Fruit fly (Drosophila melanogaster) whole organism, embryonic: ENCODE results near the gene CG9184.

Source experiments
- CG10209 ChIP-seq: fragments of 200-800 bp; sonication (Bioruptor generic); optimal IDR thresholded peaks from 3 replicates; lab custom pipeline; 2017; ENCODE audit warnings: missing biosample characterization, mild to moderate bottlenecking, missing genetic modification characterization, missing genetic modification reagents
- CG10543 ChIP-seq: fragments of 200-800 bp; sonication (Bioruptor generic); optimal IDR thresholded peaks from 3 replicates; lab custom pipeline; 2017; ENCODE audit warnings: missing biosample characterization, mild to moderate bottlenecking, missing genetic modification characterization, moderate library complexity
- CG12155 ChIP-seq: fragments of 200-800 bp; sonication (Bioruptor generic); optimal IDR thresholded peaks from 3 replicates; lab custom pipeline; 2016; ENCODE audit warnings: missing biosample characterization, missing genetic modification characterization
- CG12299 ChIP-seq: fragments of 200-800 bp; sonication (Bioruptor generic); optimal IDR thresholded peaks from 2 replicates; lab custom pipeline; 2018; ENCODE audit warnings: missing biosample characterization, mild to moderate bottlenecking, missing genetic modification characterization
- CG12769 ChIP-seq: fragments of 200-800 bp; sonication (Bioruptor generic); optimal IDR thresholded peaks from 2 replicates; lab custom pipeline; 2019; ENCODE audit warnings: missing biosample characterization, mild to moderate bottlenecking, missing genetic modification characterization, moderate library complexity
- CG14441 ChIP-seq: fragments of 200-800 bp; sonication (Bioruptor generic); IDR thresholded peaks from 2 replicates; pipeline ENCODE4 v1.3.6; 2022; ENCODE audit warnings: missing biosample characterization, missing genetic modification characterization
- CG15601 ChIP-seq: fragments of 200-800 bp; sonication (Bioruptor generic); optimal IDR thresholded peaks from 3 replicates; lab custom pipeline; 2019; ENCODE audit warnings: missing biosample characterization, mild to moderate bottlenecking, missing genetic modification characterization, moderate library complexity
- CG17361 ChIP-seq: fragments of 200-800 bp; sonication (Bioruptor generic); IDR thresholded peaks from 3 replicates; pipeline ENCODE4 v1.3.6; 2022; ENCODE audit warnings: missing biosample characterization, missing genetic modification characterization
- CG17385 ChIP-seq: fragments of 200-800 bp; sonication (Bioruptor generic); optimal IDR thresholded peaks from 3 replicates; lab custom pipeline; 2018; ENCODE audit warnings: missing biosample characterization, mild to moderate bottlenecking, missing genetic modification characterization
- CG17802 ChIP-seq: fragments of 200-800 bp; sonication (Bioruptor generic); optimal IDR thresholded peaks from 2 replicates; lab custom pipeline; 2018; ENCODE audit warnings: missing biosample characterization, mild to moderate bottlenecking, missing genetic modification characterization, moderate library complexity
- CG2712 ChIP-seq: fragments of 200-800 bp; optimal IDR thresholded peaks from 3 replicates; lab custom pipeline; 2019; ENCODE audit warnings: missing biosample characterization, mild to moderate bottlenecking, missing genetic modification characterization, moderate library complexity
- CG31441 ChIP-seq: fragments of 200-800 bp; sonication (Bioruptor generic); IDR thresholded peaks from 2 replicates; pipeline ENCODE4 v1.3.6; 2022; ENCODE audit warnings: missing biosample characterization, missing genetic modification characterization
- CG32532 ChIP-seq: fragments of 200-800 bp; sonication (Bioruptor generic); IDR thresholded peaks from 2 replicates; pipeline ENCODE4 v1.3.6; 2022; ENCODE audit warnings: missing biosample characterization, missing genetic modification characterization
- CG7357 ChIP-seq: fragments of 200-800 bp; sonication (Bioruptor generic); IDR thresholded peaks from 3 replicates; pipeline ENCODE4 v1.3.6; 2022; ENCODE audit warnings: missing biosample characterization, missing genetic modification characterization
- CG7839 ChIP-seq: fragments of 200-800 bp; sonication (Bioruptor generic); optimal IDR thresholded peaks from 3 replicates; lab custom pipeline; 2018; ENCODE audit warnings: missing biosample characterization, mild to moderate bottlenecking, missing genetic modification characterization, moderate library complexity
- CG8089 ChIP-seq: fragments of 200-800 bp; sonication (Bioruptor generic); optimal IDR thresholded peaks from 3 replicates; lab custom pipeline; 2016; ENCODE audit warnings: missing biosample characterization, missing genetic modification characterization
- CG9215 ChIP-seq: fragments of 200-800 bp; sonication (Bioruptor generic); IDR thresholded peaks from 2 replicates; pipeline ENCODE4 v1.3.6; 2022; ENCODE audit warnings: missing biosample characterization, missing genetic modification characterization
- CG9797 ChIP-seq: fragments of 200-800 bp; sonication (Bioruptor generic); optimal IDR thresholded peaks from 3 replicates; lab custom pipeline; 2018; ENCODE audit warnings: missing biosample characterization, mild to moderate bottlenecking, missing genetic modification characterization
- Dip2 ChIP-seq: fragments of 200-800 bp; sonication (Bioruptor generic); IDR thresholded peaks from 2 replicates; pipeline ENCODE4 v1.3.6; 2022; ENCODE audit warnings: missing biosample characterization, missing genetic modification characterization
- E2f1 ChIP-seq: fragments of 200-800 bp; sonication (Bioruptor generic); IDR thresholded peaks from 2 replicates; pipeline ENCODE4 v1.3.6; 2022; ENCODE audit warnings: missing biosample characterization, missing genetic modification characterization
- E2f2 ChIP-seq: fragments of 200-800 bp; sonication (Bioruptor generic); IDR thresholded peaks from 2 replicates; pipeline ENCODE4 v1.3.6; 2022; ENCODE audit warnings: missing biosample characterization, missing genetic modification characterization
- Fer2 ChIP-seq: fragments of 200-800 bp; sonication (Bioruptor generic); optimal IDR thresholded peaks from 2 replicates; lab custom pipeline; 2018; ENCODE audit warnings: missing biosample characterization, mild to moderate bottlenecking, missing genetic modification characterization, moderate library complexity
- Fer3 ChIP-seq: fragments of 200-800 bp; sonication (Bioruptor generic); optimal IDR thresholded peaks from 2 replicates; lab custom pipeline; 2018; ENCODE audit warnings: missing biosample characterization, mild to moderate bottlenecking, missing genetic modification characterization, moderate library complexity
- Gsc ChIP-seq: fragments of 200-800 bp; sonication (Bioruptor generic); IDR thresholded peaks from 2 replicates; pipeline ENCODE4 v1.3.6; 2022; ENCODE audit warnings: missing biosample characterization, missing genetic modification characterization
- Hr51 ChIP-seq, 2 experiments: fragments of 200-800 bp; sonication (Bioruptor generic); optimal IDR thresholded peaks; 2 replicates in 1 of 2; 3 replicates in 1 of 2; lab custom pipeline; 2016 to 2018; ENCODE audit warnings: missing biosample characterization in 2 of 2, missing genetic modification characterization in 2 of 2, mild to moderate bottlenecking in 1 of 2, moderate library complexity in 1 of 2
- Kr ChIP-seq: fragments of 200-800 bp; sonication (Bioruptor generic); optimal IDR thresholded peaks from 2 replicates; lab custom pipeline; 2017; ENCODE audit warnings: missing biosample characterization, mild to moderate bottlenecking, missing genetic modification characterization
- Mes4 ChIP-seq: fragments of 200-800 bp; sonication (Bioruptor generic); optimal IDR thresholded peaks from 2 replicates; lab custom pipeline; 2016; ENCODE audit warnings: missing biosample characterization, missing genetic modification characterization
- Oaz ChIP-seq: fragments of 200-800 bp; sonication (Bioruptor generic); IDR thresholded peaks from 2 replicates; pipeline ENCODE4 v1.3.6; 2022; ENCODE audit warnings: missing biosample characterization, missing genetic modification characterization
- PHDP ChIP-seq: fragments of 200-800 bp; sonication (Bioruptor generic); optimal IDR thresholded peaks from 3 replicates; lab custom pipeline; 2018; ENCODE audit warnings: missing biosample characterization, mild to moderate bottlenecking, missing genetic modification characterization, moderate library complexity
- Ptx1 ChIP-seq: fragments of 200-800 bp; sonication (Bioruptor generic); IDR thresholded peaks from 2 replicates; pipeline ENCODE4 v1.3.6; 2022; ENCODE audit warnings: missing biosample characterization, missing genetic modification characterization
- Stat92E ChIP-seq, 3 experiments: fragments of >200 bp in 2 of 3; fragments of 200-800 bp in 1 of 3; sonication (Bioruptor generic) in 1 of 3; optimal IDR thresholded peaks; 2 replicates each; lab custom pipeline; 2017 to 2019; ENCODE audit warnings: missing biosample characterization in 3 of 3, missing genetic modification characterization in 3 of 3, mild to moderate bottlenecking in 1 of 3, moderate library complexity in 1 of 3
- Xbp1 ChIP-seq: fragments of 200-800 bp; sonication (Bioruptor generic); optimal IDR thresholded peaks from 3 replicates; lab custom pipeline; 2016; ENCODE audit warnings: missing biosample characterization, mild to moderate bottlenecking, missing genetic modification characterization
- ap ChIP-seq: fragments of 200-800 bp; sonication (Bioruptor generic); IDR thresholded peaks from 2 replicates; pipeline ENCODE4 v1.3.6; 2022; ENCODE audit warnings: missing biosample characterization, missing genetic modification characterization
- cas ChIP-seq: fragments of 200-800 bp; sonication (Bioruptor generic); IDR thresholded peaks from 2 replicates; pipeline ENCODE4 v1.3.6; 2022; ENCODE audit warnings: missing biosample characterization, missing genetic modification characterization
- danr ChIP-seq: fragments of 200-800 bp; sonication (Bioruptor generic); IDR thresholded peaks from 2 replicates; pipeline ENCODE4 v1.3.6; 2022; ENCODE audit warnings: missing biosample characterization, missing genetic modification characterization
- dysf ChIP-seq: fragments of 200-800 bp; sonication (Bioruptor generic); IDR thresholded peaks from 3 replicates; pipeline ENCODE4 v1.3.6; 2022; ENCODE audit warnings: missing biosample characterization, missing genetic modification characterization
- ems ChIP-seq: fragments of 200-800 bp; sonication (Bioruptor generic); optimal IDR thresholded peaks from 3 replicates; lab custom pipeline; 2016; ENCODE audit warnings: missing biosample characterization, missing genetic modification characterization
- eyg ChIP-seq: fragments of 200-800 bp; sonication (Bioruptor generic); optimal IDR thresholded peaks from 3 replicates; lab custom pipeline; 2016; ENCODE audit warnings: missing biosample characterization, missing genetic modification characterization
- gce ChIP-seq: fragments of 200-800 bp; sonication (Bioruptor generic); IDR thresholded peaks from 3 replicates; pipeline ENCODE4 v1.3.6; 2022; ENCODE audit warnings: missing biosample characterization, missing genetic modification characterization
- ken ChIP-seq: fragments of 200-800 bp; sonication (Bioruptor generic); IDR thresholded peaks from 3 replicates; pipeline ENCODE4 v1.3.6; 2022; ENCODE audit warnings: missing biosample characterization, missing genetic modification characterization
- lilli ChIP-seq: fragments of 200-800 bp; sonication (Bioruptor generic); optimal IDR thresholded peaks from 3 replicates; lab custom pipeline; 2016; ENCODE audit warnings: missing biosample characterization, missing genetic modification characterization
- lmd ChIP-seq: fragments of 200-800 bp; sonication (Bioruptor generic); IDR thresholded peaks from 2 replicates; pipeline ENCODE4 v1.3.6; 2022; ENCODE audit warnings: missing biosample characterization, missing genetic modification characterization
- otp ChIP-seq: fragments of 200-800 bp; sonication (Bioruptor generic); IDR thresholded peaks from 3 replicates; pipeline ENCODE4, ENCODE4 v1.3.6; 2022; ENCODE audit warnings: missing biosample characterization, missing genetic modification characterization
- pita ChIP-seq: fragments of 200-800 bp; sonication (Bioruptor generic); optimal IDR thresholded peaks from 2 replicates; lab custom pipeline; 2017; ENCODE audit warnings: missing biosample characterization, mild to moderate bottlenecking, missing genetic modification characterization
- pros ChIP-seq: fragments of 200-800 bp; sonication (Bioruptor generic); optimal IDR thresholded peaks from 3 replicates; lab custom pipeline; 2019; ENCODE audit warnings: missing biosample characterization, mild to moderate bottlenecking, missing genetic modification characterization, moderate library complexity
- repo ChIP-seq: fragments of 200-800 bp; sonication (Bioruptor generic); optimal IDR thresholded peaks from 2 replicates; lab custom pipeline; 2016; ENCODE audit warnings: missing biosample characterization, missing genetic modification characterization
- slou ChIP-seq: fragments of 200-800 bp; sonication (Bioruptor generic); optimal IDR thresholded peaks from 3 replicates; lab custom pipeline; 2016; ENCODE audit warnings: missing biosample characterization, missing genetic modification characterization
- slp2 ChIP-seq: fragments of 200-800 bp; sonication (Bioruptor generic); optimal IDR thresholded peaks from 2 replicates; lab custom pipeline; 2016; ENCODE audit warnings: missing biosample characterization, missing genetic modification characterization
- stc ChIP-seq: fragments of 200-800 bp; sonication (Bioruptor generic); IDR thresholded peaks from 2 replicates; pipeline ENCODE4 v1.3.6; 2022; ENCODE audit warnings: missing biosample characterization, missing genetic modification characterization
- zfh2 ChIP-seq: fragments of 200-800 bp; sonication (Bioruptor generic); optimal IDR thresholded peaks from 2 replicates; lab custom pipeline; 2016; ENCODE audit warnings: missing biosample characterization, missing genetic modification characterization

The CG9184 gene

DNA sequence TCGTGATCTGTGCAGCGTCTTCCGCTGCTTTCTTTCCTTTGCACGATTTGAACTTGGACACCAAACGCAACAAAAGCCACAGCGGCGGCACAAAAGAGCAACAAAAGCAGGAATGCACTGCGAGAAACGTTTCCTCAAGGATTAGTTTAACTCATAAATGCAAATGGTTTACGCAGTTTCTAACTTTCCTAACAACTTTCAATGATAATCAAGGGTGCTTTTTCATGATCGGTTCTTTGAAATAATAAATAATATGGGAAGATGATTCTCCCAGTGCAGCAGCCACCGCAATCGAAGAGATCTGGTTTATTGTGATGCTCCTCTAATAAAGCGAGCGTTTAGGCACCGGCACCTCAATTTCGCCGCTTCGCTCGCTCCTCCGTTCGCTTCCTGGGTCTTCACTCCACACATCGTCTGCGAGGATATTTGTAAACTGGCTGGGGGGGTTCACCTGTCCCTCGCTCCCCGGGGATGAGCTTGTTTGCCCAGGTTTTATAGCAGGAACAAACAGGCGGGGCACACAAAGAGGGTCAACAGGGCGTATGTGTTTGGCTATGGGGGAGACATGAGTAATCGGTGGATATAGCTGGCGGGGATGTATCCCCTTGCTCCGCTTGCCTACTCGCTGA lies 3.4 kb downstream of the CG9184 start (continued):
- TF ChIP-seq ken (GFP tag; lab: Robert Waterston, UW) (peak; percentile 90), CG8089 (peak; percentile 61), CG17802 (peak; percentile 71), Stat92E (GFP tag; optimal IDR thresholded peaks at IDR 0.05; lab: Kevin White, UChicago) (no peak), CG14441 (peak; percentile 80), CG10209 (GFP tag; lab: Kevin White, UChicago) (peak; percentile 70), ap (GFP tag; lab: Robert Waterston, UW) (peak; percentile 56), CG12769 (tag; lab: Kevin White, UChicago) (peak; percentile 69), CG12155 (peak; percentile 33), Dip2 (GFP tag; lab: Robert Waterston, UW) (no peak), CG7839 (tag; lab: Kevin White, UChicago) (peak; percentile 79), otp (peak; percentile 84), Fer2 (no peak), slp2 (GFP tag; lab: Kevin White, UChicago) (peak; percentile 67), pita (GFP tag; lab: Kevin White, UChicago) (no peak), gce (GFP tag; lab: Robert Waterston, UW) (peak; percentile 86), Hr51 (GFP tag; optimal IDR thresholded peaks at IDR 0.05; lab: Kevin White, UChicago) (peak; percentile 53 to 84), Gsc (GFP tag; lab: Robert Waterston, UW) (peak; percentile 42; the same call in 1 of the 2 replicates), CG12299 (peak; percentile 27), pros (GFP tag; lab: Kevin White, UChicago) (peak; percentile 18), Kr (GFP tag; lab: Kevin White, UChicago) (no peak), CG15601 (tag; lab: Kevin White, UChicago) (peak; percentile 80), CG7357 (GFP tag; lab: Robert Waterston, UW) (peak; percentile 62; the same call in 1 of the 3 replicates), CG17361 (GFP tag; lab: Robert Waterston, UW) (peak; percentile 79), Xbp1 (GFP tag; lab: Kevin White, UChicago) (peak; percentile 86), CG31441 (GFP tag; lab: Robert Waterston, UW) (peak; percentile 90), E2f1 (GFP tag; lab: Robert Waterston, UW) (peak; percentile 76), lilli (GFP tag; lab: Kevin White, UChicago) (peak; percentile 61), zfh2 (GFP tag; lab: Kevin White, UChicago) (peak; percentile 1), cas (GFP tag; lab: Robert Waterston, UW) (no peak), E2f2 (peak; percentile 48; the same call in 1 of the 2 replicates), repo (GFP tag; lab: Kevin White, UChicago) (peak; percentile 25), slou (GFP tag; lab: Kevin White, UChicago) (peak; percentile 22), CG9797 (no peak), danr (GFP tag; lab: Robert Waterston, UW) (peak; percentile 68), CG2712 (tag; lab: Kevin White, UChicago) (peak; percentile 89), Fer3 (peak; percentile 64), Ptx1 (GFP tag; lab: Robert Waterston, UW) (peak; percentile 79), Oaz (peak; percentile 36; the same call in 1 of the 2 replicates), ems (GFP tag; lab: Kevin White, UChicago) (peak; percentile 77), CG32532 (GFP tag; lab: Robert Waterston, UW) (peak; percentile 67; the same call in 1 of the 2 replicates), stc (GFP tag; lab: Robert Waterston, UW) (peak; percentile 88), CG9215 (GFP tag; lab: Robert Waterston, UW) (0 out of 2 replicates have a peak, but pooled peaks have one; percentile 15), eyg (GFP tag; lab: Kevin White, UChicago) (peak; percentile 50), CG17385 (GFP tag; lab: Kevin White, UChicago) (peak; percentile 75), Mes4 (GFP tag; lab: Kevin White, UChicago) (peak; percentile 70), PHDP (peak; percentile 72), dysf (peak; percentile 68; the same call in 2 of the 3 replicates), lmd (GFP tag; lab: Robert Waterston, UW) (peak; percentile 74; the same call in 1 of the 2 replicates), CG10543 (GFP tag; lab: Kevin White, UChicago) (no peak)
